Worm (Caenorhabditis elegans) whole organism, early embryonic: ENCODE data around the gene pals-23.

ENCODE experiments used
- B0310.2 ChIP-seq: sonication (generic microtip); optimal IDR thresholded peaks from 2 replicates; lab custom pipeline; 2016; ENCODE audit warnings: mild to moderate bottlenecking, missing genetic modification characterization, missing compliant biosample characterization
- F13C5.2 ChIP-seq: sonication (generic microtip); optimal IDR thresholded peaks from 2 replicates; lab custom pipeline; 2017; ENCODE audit warnings: mild to moderate bottlenecking, missing genetic modification characterization, inconsistent platforms, missing compliant biosample characterization
- aly-1 ChIP-seq: sonication (generic microtip); optimal IDR thresholded peaks from 2 replicates; lab custom pipeline; 2016; ENCODE audit warnings: missing genetic modification characterization, missing compliant biosample characterization
- ama-1 ChIP-seq: fragments of 150-350 bp; optimal IDR thresholded peaks from 2 replicates; lab custom pipeline; 2014
- ceh-13 ChIP-seq: fragments of 200-800 bp; sonication (Bioruptor generic); optimal IDR thresholded peaks from 2 replicates; lab custom pipeline; 2018; ENCODE audit warnings: mild to moderate bottlenecking, missing genetic modification characterization, missing compliant biosample characterization
- ceh-36 ChIP-seq: sonication (generic microtip); optimal IDR thresholded peaks from 2 replicates; lab custom pipeline; 2016; ENCODE audit warnings: missing genetic modification characterization, inconsistent platforms, missing compliant biosample characterization
- ets-7 ChIP-seq: sonication (generic microtip); optimal IDR thresholded peaks from 2 replicates; lab custom pipeline; 2016; ENCODE audit warnings: missing genotype, missing genetic modification characterization, missing compliant biosample characterization
- flt-1 ChIP-seq: fragments of 200-800 bp; sonication (Bioruptor generic); IDR thresholded peaks from 2 replicates; pipeline ENCODE4 v1.3.6; 2022; ENCODE audit warnings: missing genetic modification characterization, missing compliant biosample characterization
- hmbx-1 ChIP-seq: sonication (generic microtip); optimal IDR thresholded peaks from 2 replicates; lab custom pipeline; 2016; ENCODE audit warnings: mild to moderate bottlenecking, missing genetic modification characterization, missing compliant biosample characterization
- hmg-4 ChIP-seq: fragments of 200-800 bp; sonication (Bioruptor generic); optimal IDR thresholded peaks from 2 replicates; lab custom pipeline; 2018; ENCODE audit warnings: mild to moderate bottlenecking, missing genetic modification characterization, missing compliant biosample characterization
- hnd-1 ChIP-seq: sonication (generic microtip); optimal IDR thresholded peaks from 2 replicates; lab custom pipeline; 2016; ENCODE audit warnings: missing genetic modification characterization, missing compliant biosample characterization
- pes-1 ChIP-seq: fragments of 200-800 bp; sonication (Bioruptor generic); IDR thresholded peaks from 2 replicates; pipeline ENCODE4 v1.3.6; 2022; ENCODE audit warnings: missing genetic modification reagents, missing genetic modification characterization, missing compliant biosample characterization
- scrt-1 ChIP-seq: fragments of 200-800 bp; sonication (Bioruptor generic); IDR thresholded peaks from 2 replicates; pipeline ENCODE4 v1.3.6; 2022; ENCODE audit warnings: missing genetic modification characterization, missing compliant biosample characterization
- sea-1 ChIP-seq: fragments of 200-800 bp; sonication (Bioruptor generic); conservative IDR thresholded peaks from 2 replicates; pipeline ENCODE4 v1.3.6; 2022; ENCODE audit warnings: missing genetic modification characterization, missing compliant biosample characterization
- tbx-11 ChIP-seq: fragments of 200-800 bp; sonication (Bioruptor generic); IDR thresholded peaks from 2 replicates; pipeline ENCODE4 v1.3.6; 2022; ENCODE audit warnings: missing genetic modification characterization, missing compliant biosample characterization
- tbx-37 ChIP-seq: fragments of 200-800 bp; sonication (Bioruptor generic); conservative IDR thresholded peaks from 2 replicates; pipeline ENCODE4 v1.3.6; 2022; ENCODE audit warnings: missing genetic modification reagents, missing genetic modification characterization, missing compliant biosample characterization
- tra-4 ChIP-seq: sonication (generic microtip); optimal IDR thresholded peaks from 2 replicates; lab custom pipeline; 2017; ENCODE audit warnings: missing genetic modification characterization, missing compliant biosample characterization

pals-23 gene

ce11 chrIII:164775-165174 is 40.2 kb downstream of the pals-23 start, which contains the start of gene F40G9.8:
TSS of gene F40G9.8 (minus strand) at chrIII:164875.
- TF ChIP-seq ets-7 = no peak

- TF ChIP-seq hmbx-1 (tag; lab: Kevin White, UChicago) (no peak), aly-1 (tag; lab: Kevin White, UChicago) (no peak), hnd-1 (tag; lab: Kevin White, UChicago) (no peak), ceh-36 (tag; lab: Kevin White, UChicago) (no peak), tbx-37 (GFP tag; lab: Robert Waterston, UW) (no peak), scrt-1 (no peak), ceh-13 (GFP tag; lab: Kevin White, UChicago) (no peak), pes-1 (GFP tag; lab: Robert Waterston, UW) (no peak), F13C5.2 (tag; lab: Kevin White, UChicago) (no peak), B0310.2 (tag; lab: Kevin White, UChicago) (no peak), hmg-4 (GFP tag; lab: Kevin White, UChicago) (no peak), tbx-11 (GFP tag; lab: Robert Waterston, UW) (no peak), sea-1 (GFP tag; lab: Robert Waterston, UW) (no peak), ama-1 (lab: Kevin White, UChicago) (no peak), flt-1 (GFP tag; lab: Robert Waterston, UW) (no peak), ets-7 (no peak), tra-4 (tag; lab: Kevin White, UChicago) (no peak)
Measured at ce11 chrIII:165390-165789, 40.8 kb downstream of the pals-23 start, which contains the start of gene F40G9.7. TSS of gene F40G9.7 (plus strand) at chrIII:165690.

ce11 chrIII:169478-169877 is 44.9 kb downstream of the pals-23 start, which contains the start of gene F40G9.18:
TSS of gene F40G9.18 (minus strand) at chrIII:169578.
- TF ChIP-seq tbx-11 (GFP tag; lab: Robert Waterston, UW) (no peak), hmbx-1 (tag; lab: Kevin White, UChicago) (no peak), scrt-1 (no peak), sea-1 (GFP tag; lab: Robert Waterston, UW) (no peak), tbx-37 (GFP tag; lab: Robert Waterston, UW) (no peak), hnd-1 (tag; lab: Kevin White, UChicago) (no peak), F13C5.2 (tag; lab: Kevin White, UChicago) (no peak), ama-1 (lab: Kevin White, UChicago) (no peak), aly-1 (tag; lab: Kevin White, UChicago) (no peak), B0310.2 (tag; lab: Kevin White, UChicago) (no peak), ets-7 (no peak), hmg-4 (GFP tag; lab: Kevin White, UChicago) (no peak), ceh-36 (tag; lab: Kevin White, UChicago) (no peak), tra-4 (tag; lab: Kevin White, UChicago) (no peak), flt-1 (GFP tag; lab: Robert Waterston, UW) (no peak), pes-1 (GFP tag; lab: Robert Waterston, UW) (no peak), ceh-13 (GFP tag; lab: Kevin White, UChicago) (no peak)

- TF ChIP-seq flt-1 (GFP tag; lab: Robert Waterston, UW) (no peak), scrt-1 (no peak), aly-1 (tag; lab: Kevin White, UChicago) (no peak), F13C5.2 (tag; lab: Kevin White, UChicago) (no peak), tra-4 (tag; lab: Kevin White, UChicago) (no peak), sea-1 (GFP tag; lab: Robert Waterston, UW) (no peak), tbx-37 (GFP tag; lab: Robert Waterston, UW) (no peak), hmbx-1 (tag; lab: Kevin White, UChicago) (no peak), hnd-1 (tag; lab: Kevin White, UChicago) (no peak), tbx-11 (GFP tag; lab: Robert Waterston, UW) (no peak)
Measured at ce11 chrIII:171617-172016, 47.0 kb downstream of the pals-23 start, which contains the start of the genes F40G9.9 and F40G9.12. TSS of gene F40G9.9 (minus strand) at chrIII:171717. TSS of gene F40G9.12 (plus strand) at chrIII:171847.

- TF ChIP-seq tra-4 (tag; lab: Kevin White, UChicago) = no peak
- no peak for TF ChIP-seq ceh-36 (tag; lab: Kevin White, UChicago)
- no peak for TF ChIP-seq F13C5.2 (tag; lab: Kevin White, UChicago)
- no peak for TF ChIP-seq pes-1 (GFP tag; lab: Robert Waterston, UW)
- no peak for TF ChIP-seq hmbx-1 (tag; lab: Kevin White, UChicago)
- TF ChIP-seq flt-1 (GFP tag; lab: Robert Waterston, UW) = no peak
- TF ChIP-seq sea-1 (GFP tag; lab: Robert Waterston, UW) = no peak
- TF ChIP-seq ama-1 (lab: Kevin White, UChicago) = no peak
- no peak for TF ChIP-seq B0310.2 (tag; lab: Kevin White, UChicago)
- TF ChIP-seq ceh-13 (GFP tag; lab: Kevin White, UChicago) = no peak
- TF ChIP-seq tbx-37 (GFP tag; lab: Robert Waterston, UW) = no peak
- no peak for TF ChIP-seq hmg-4 (GFP tag; lab: Kevin White, UChicago)
- TF ChIP-seq aly-1 (tag; lab: Kevin White, UChicago) = no peak
- no peak for TF ChIP-seq tbx-11 (GFP tag; lab: Robert Waterston, UW)
Measured at ce11 chrIII:173501-173900, 48.9 kb downstream of the pals-23 start, which contains the start of gene F40G9.19. TSS of gene F40G9.19 (plus strand) at chrIII:173801.

ce11 chrIII:175733-176132 is 51.2 kb downstream of the pals-23 start, which contains the start of gene clec-148:
TSS of gene clec-148 (minus strand) at chrIII:175833.
- TF ChIP-seq pes-1 (GFP tag; lab: Robert Waterston, UW) = no peak
- TF ChIP-seq ceh-36 (tag; lab: Kevin White, UChicago) = no peak
- TF ChIP-seq ceh-13 (GFP tag; lab: Kevin White, UChicago) = no peak
- no peak for TF ChIP-seq B0310.2 (tag; lab: Kevin White, UChicago)
- no peak for TF ChIP-seq ama-1 (lab: Kevin White, UChicago)
- TF ChIP-seq flt-1 (GFP tag; lab: Robert Waterston, UW) = no peak
- no peak for TF ChIP-seq sea-1 (GFP tag; lab: Robert Waterston, UW)
- no peak for TF ChIP-seq scrt-1
- TF ChIP-seq tbx-37 (GFP tag; lab: Robert Waterston, UW) = no peak
- no peak for TF ChIP-seq hmg-4 (GFP tag; lab: Kevin White, UChicago)
- TF ChIP-seq F13C5.2 (tag; lab: Kevin White, UChicago) = no peak
- no peak for TF ChIP-seq ets-7
